Worm (Caenorhabditis elegans): ENCODE results near the gene nca-2.

- no peak for TF ChIP-seq fkh-10 (GFP tag; optimal IDR thresholded peaks at IDR 0.05)
- no peak for TF ChIP-seq pha-4 (tag; optimal IDR thresholded peaks at IDR 0.05)
- no peak for TF ChIP-seq sox-4 (tag; optimal IDR thresholded peaks at IDR 0.05)
- TF ChIP-seq ets-4 (tag; optimal IDR thresholded peaks at IDR 0.05): no peak
- no peak for TF ChIP-seq nhr-11 (tag; optimal IDR thresholded peaks at IDR 0.05)
- TF ChIP-seq hlh-30 (tag; optimal IDR thresholded peaks at IDR 0.05; ENCODE audit: insufficient read depth): no peak
- TF ChIP-seq pag-3 (tag; optimal IDR thresholded peaks at IDR 0.05; ENCODE audit: borderline replicate concordance): no peak
- no peak for TF ChIP-seq fax-1 (tag; optimal IDR thresholded peaks at IDR 0.05)
Observed at ce11 chrIII:4956566-4956965, 8.8 kb upstream of the nca-2 start, which contains the start of gene C26E6.1.

Measured in whole organism, late embryonic.